Fruit fly (Drosophila melanogaster): ENCODE results near the gene tal-3A.

- no peak for TF ChIP-seq CG8301 (tag; optimal IDR thresholded peaks at IDR 0.05)
- TF ChIP-seq CG15710 (tag; optimal IDR thresholded peaks at IDR 0.05), result peak; percentile 19
- no peak for TF ChIP-seq CG13204 (GFP tag; optimal IDR thresholded peaks at IDR 0.05)
- peak; percentile 57 for TF ChIP-seq CG8159 (tag; optimal IDR thresholded peaks at IDR 0.05)
- TF ChIP-seq gl (tag; optimal IDR thresholded peaks at IDR 0.05), result no peak
- TF ChIP-seq CG12605 (GFP tag; IDR thresholded peaks at IDR 0.05), result no peak
- no peak for TF ChIP-seq CG34367 (tag; optimal IDR thresholded peaks at IDR 0.05)
- TF ChIP-seq Pif1A (GFP tag; optimal IDR thresholded peaks at IDR 0.05), result no peak
- TF ChIP-seq CG32121 (GFP tag; IDR thresholded peaks at IDR 0.05), result no peak
These were observed 8.8 kb upstream of the tal-3A start for dm6 chr3R:13803892-13804710.

Measured in whole organism, pupa.